Worm (Caenorhabditis elegans) whole organism, L4 larva: Measurements from ENCODE around the gene irld-9.

ENCODE experiments used
- aly-2 ChIP-seq: sonication (generic microtip); optimal IDR thresholded peaks from 2 replicates; lab custom pipeline; 2018; ENCODE audit warnings: missing biosample characterization, missing genetic modification characterization
- daf-8 ChIP-seq: fragments of 200-800 bp; sonication (Bioruptor generic); IDR thresholded peaks from 2 replicates; pipeline ENCODE4 v1.3.6; 2022; ENCODE audit warnings: missing genetic modification characterization, missing compliant biosample characterization
- lin-29 ChIP-seq: fragments of 200-800 bp; sonication (Bioruptor generic); IDR thresholded peaks from 2 replicates; pipeline ENCODE4 v1.3.6; 2022; ENCODE audit warnings: missing genetic modification reagents, missing genetic modification characterization, missing compliant biosample characterization
- lsy-2 ChIP-seq, 2 experiments: fragments of 150-350 bp in 1 of 2; sonication (generic microtip) in 1 of 2; optimal IDR thresholded peaks; 2 replicates each; lab custom pipeline; 2014 to 2017; ENCODE audit warnings: missing biosample characterization in 2 of 2, missing genetic modification characterization in 2 of 2
- nhr-77 ChIP-seq: fragments of 150-350 bp; optimal IDR thresholded peaks from 2 replicates; lab custom pipeline; 2014; ENCODE audit warnings: missing biosample characterization, missing genetic modification characterization

DNA sequence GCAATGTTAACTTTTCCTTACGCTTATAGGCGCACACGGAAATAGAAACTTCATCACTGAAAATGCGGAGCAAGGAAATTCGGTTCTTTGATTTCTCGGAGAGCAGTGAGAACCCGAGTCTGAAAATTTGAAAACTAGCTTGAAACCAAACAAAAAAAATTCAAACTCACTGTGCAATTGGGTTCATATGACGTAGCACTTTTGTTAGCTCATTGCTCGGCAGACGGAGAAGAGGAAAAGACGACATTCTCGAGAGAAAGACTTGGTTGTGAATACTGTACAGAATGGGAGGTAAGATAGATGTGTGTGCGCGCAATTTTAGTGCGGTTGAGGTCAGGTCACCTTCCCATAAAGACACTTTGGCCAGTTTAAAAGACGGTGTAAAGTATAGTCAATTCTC lies 11.7 kb upstream of the irld-9 start, which contains the start of the genes F36H5.13 and F36H5.8:
- TF ChIP-seq nhr-77 (tag; lab: Kevin White, UChicago) (no peak), aly-2 (tag; lab: Kevin White, UChicago) (no peak), daf-8 (GFP tag; lab: Robert Waterston, UW) (no peak), lsy-2 (tag; optimal IDR thresholded peaks at IDR 0.05; lab: Kevin White, UChicago) (no peak), lin-29 (GFP tag; lab: Robert Waterston, UW) (no peak)
